Fruit fly (Drosophila melanogaster): ENCODE data around the gene Flo2.
A peak's percentile ranks its signal among the peaks of the same experiment; 100 is the strongest.

The Flo2 gene

dm6 chrX:14882536-14883118 lies 43.5 kb downstream of the Flo2 start, which contains the start of the genes CG45064 and CG45065 (continued):
- TF ChIP-seq kah (GFP tag; optimal IDR thresholded peaks at IDR 0.05) = peak; percentile 69
- peak; percentile 81 for TF ChIP-seq row (GFP tag; IDR thresholded peaks at IDR 0.05)
- peak; percentile 58 for TF ChIP-seq CG8281 (tag; optimal IDR thresholded peaks at IDR 0.05)
- TF ChIP-seq toy (GFP tag; IDR thresholded peaks at IDR 0.05) = no peak
- peak; percentile 51 for TF ChIP-seq CHES-1-like (GFP tag; optimal IDR thresholded peaks at IDR 0.05)
- peak; percentile 55 for TF ChIP-seq shn (GFP tag; optimal IDR thresholded peaks at IDR 0.05)
- peak; percentile 71 for TF ChIP-seq CG1602 (GFP tag; optimal IDR thresholded peaks at IDR 0.05)
- peak; percentile 73 for TF ChIP-seq CG7357 (GFP tag; IDR thresholded peaks at IDR 0.05)
- no peak for TF ChIP-seq CG34224 (GFP tag; IDR thresholded peaks at IDR 0.05; ENCODE audit: partially characterized antibody)
- no peak for TF ChIP-seq hb (GFP tag; IDR thresholded peaks at IDR 0.05; ENCODE audit: partially characterized antibody)
- TF ChIP-seq Sry-δ (GFP tag; optimal IDR thresholded peaks at IDR 0.05) = peak; percentile 42
- peak; percentile 72; the same call in 1 of the 2 replicates for TF ChIP-seq CG32767 (GFP tag; IDR thresholded peaks at IDR 0.05)
- peak; percentile 61; the same call in 1 of the 2 replicates for TF ChIP-seq CG11696 (GFP tag; IDR thresholded peaks at IDR 0.05)
- peak; percentile 75 for TF ChIP-seq fd64A (GFP tag; optimal IDR thresholded peaks at IDR 0.05)
- TF ChIP-seq gcm (GFP tag; optimal IDR thresholded peaks at IDR 0.05) = peak; percentile 84
- peak; percentile 65; the same call in 2 of the 4 replicates for TF ChIP-seq Gug (GFP tag; IDR thresholded peaks at IDR 0.05)
- peak; percentile 15 to 92 for TF ChIP-seq Hr51 (GFP tag; optimal IDR thresholded peaks at IDR 0.05)
- TF ChIP-seq HLH3B (GFP tag; IDR thresholded peaks at IDR 0.05) = peak; percentile 94

dm6 chrX:14883993-14884392 lies 44.8 kb downstream of the Flo2 start:
- TF ChIP-seq HLH4C (GFP tag; IDR thresholded peaks at IDR 0.05; ENCODE audit: partially characterized antibody) = no peak
- TF ChIP-seq zf30C (GFP tag; optimal IDR thresholded peaks at IDR 0.05) = no peak
- TF ChIP-seq CG17328 (GFP tag; IDR thresholded peaks at IDR 0.05) = no peak

- TF ChIP-seq Myb (GFP tag; optimal IDR thresholded peaks at IDR 0.05) = no peak
- TF ChIP-seq CG10959 (GFP tag; IDR thresholded peaks at IDR 0.05) = no peak
- no peak for TF ChIP-seq CG17829 (tag; optimal IDR thresholded peaks at IDR 0.05)
- no peak for TF ChIP-seq CG8765 (GFP tag; IDR thresholded peaks at IDR 0.05)
- TF ChIP-seq nau (GFP tag; optimal IDR thresholded peaks at IDR 0.05) = no peak
- TF ChIP-seq cg (GFP tag; optimal IDR thresholded peaks at IDR 0.05) = no peak
- no peak for TF ChIP-seq CG6765 (GFP tag; optimal IDR thresholded peaks at IDR 0.05)
- no peak for TF ChIP-seq pan (optimal IDR thresholded peaks at IDR 0.05)
- TF ChIP-seq pan (GFP tag; optimal IDR thresholded peaks at IDR 0.05 in 1 of 2, IDR thresholded peaks at IDR 0.05 in 1 of 2) = no peak
- TF ChIP-seq CG12219 (GFP tag; optimal IDR thresholded peaks at IDR 0.05) = no peak
- TF ChIP-seq ro (GFP tag; IDR thresholded peaks at IDR 0.05) = no peak
- peak; percentile 97 for TF ChIP-seq CG6654 (GFP tag; optimal IDR thresholded peaks at IDR 0.05)
- no peak for TF ChIP-seq Hmr (GFP tag; optimal IDR thresholded peaks at IDR 0.05)
- peak; percentile 74 for TF ChIP-seq CG12769 (tag; optimal IDR thresholded peaks at IDR 0.05)
- no peak for TF ChIP-seq Antp (GFP tag; optimal IDR thresholded peaks at IDR 0.05)
- TF ChIP-seq fd3F (GFP tag; optimal IDR thresholded peaks at IDR 0.05) = no peak
- TF ChIP-seq CG15269 (tag; optimal IDR thresholded peaks at IDR 0.05) = no peak
- peak; percentile 9 for TF ChIP-seq Blimp-1 (GFP tag; optimal IDR thresholded peaks at IDR 0.05)
- no peak for TF ChIP-seq CG10654 (GFP tag; optimal IDR thresholded peaks at IDR 0.05)
- TF ChIP-seq CG6175 (GFP tag; IDR thresholded peaks at IDR 0.05) = no peak
- no peak for TF ChIP-seq tll (GFP tag; optimal IDR thresholded peaks at IDR 0.05)
- no peak for TF ChIP-seq MTF-1 (GFP tag; optimal IDR thresholded peaks at IDR 0.05; ENCODE audit: borderline replicate concordance)
- peak; percentile 35 for TF ChIP-seq oc (tag; optimal IDR thresholded peaks at IDR 0.05)
- TF ChIP-seq Doc2 (GFP tag; IDR thresholded peaks at IDR 0.05) = no peak
- no peak for TF ChIP-seq Vsx1 (GFP tag; optimal IDR thresholded peaks at IDR 0.05)
- peak; percentile 11 for TF ChIP-seq Abd-B (GFP tag; optimal IDR thresholded peaks at IDR 0.05)
- TF ChIP-seq sqz (GFP tag; optimal IDR thresholded peaks at IDR 0.05) = peak; percentile 7
Observed at dm6 chrX:14885554-14885953, 46.4 kb downstream of the Flo2 start.
